Worm (Caenorhabditis elegans): ENCODE data around the gene F19G12.3.

Gene F19G12.3

DNA sequence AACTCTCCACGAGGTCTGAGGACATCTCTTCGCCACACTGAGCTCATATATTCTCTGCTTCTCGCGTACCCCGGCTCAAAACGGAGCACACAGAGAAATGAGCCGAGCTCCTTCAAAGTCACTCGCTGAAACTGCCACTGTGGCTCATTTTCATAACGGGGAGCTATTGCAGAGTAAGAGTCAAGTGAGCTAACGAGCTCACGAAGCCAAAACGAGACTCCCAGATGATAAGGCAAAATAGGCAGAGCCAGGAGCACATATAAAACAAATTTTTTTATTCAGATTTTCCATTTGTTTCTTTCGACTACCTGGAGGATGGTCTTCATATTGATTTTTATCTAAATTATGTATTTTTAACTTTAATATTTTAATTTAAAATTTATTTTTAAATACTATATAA, at the start of gene F19G12.3:
TSS of gene F19G12.3 (plus strand) at position 301 of the 400 bp plus-strand sequence.
- TF ChIP-seq gmeb-1 (tag; optimal IDR thresholded peaks at IDR 0.05), result no peak
- TF ChIP-seq crh-2 (tag; optimal IDR thresholded peaks at IDR 0.05), result no peak
- TF ChIP-seq lsy-2 (tag; optimal IDR thresholded peaks at IDR 0.05), result no peak
- TF ChIP-seq fos-1 (tag; optimal IDR thresholded peaks at IDR 0.05), result no peak
- TF ChIP-seq nhr-6 (tag; optimal IDR thresholded peaks at IDR 0.05), result no peak
- TF ChIP-seq dmd-4 (tag; optimal IDR thresholded peaks at IDR 0.05), result no peak
- no peak for TF ChIP-seq blmp-1 (tag; optimal IDR thresholded peaks at IDR 0.05; ENCODE audit: insufficient read depth)
- no peak for TF ChIP-seq nhr-129 (tag; optimal IDR thresholded peaks at IDR 0.05)
- no peak for TF ChIP-seq ama-1 (optimal IDR thresholded peaks at IDR 0.05)
- no peak for TF ChIP-seq nhr-77 (tag; optimal IDR thresholded peaks at IDR 0.05)
- no peak for TF ChIP-seq nhr-237 (tag; optimal IDR thresholded peaks at IDR 0.05)
- no peak for TF ChIP-seq elt-3 (tag; optimal IDR thresholded peaks at IDR 0.05)
- TF ChIP-seq unc-55 (GFP tag; optimal IDR thresholded peaks at IDR 0.05), result no peak
- no peak for TF ChIP-seq elt-1 (tag; optimal IDR thresholded peaks at IDR 0.05)
- no peak for TF ChIP-seq ztf-4 (tag; optimal IDR thresholded peaks at IDR 0.05)
- TF ChIP-seq peb-1 (tag; optimal IDR thresholded peaks at IDR 0.05), result no peak
- TF ChIP-seq F13H6.1 (tag; optimal IDR thresholded peaks at IDR 0.05), result no peak
- no peak for TF ChIP-seq lin-11 (tag; optimal IDR thresholded peaks at IDR 0.05)

DNA sequence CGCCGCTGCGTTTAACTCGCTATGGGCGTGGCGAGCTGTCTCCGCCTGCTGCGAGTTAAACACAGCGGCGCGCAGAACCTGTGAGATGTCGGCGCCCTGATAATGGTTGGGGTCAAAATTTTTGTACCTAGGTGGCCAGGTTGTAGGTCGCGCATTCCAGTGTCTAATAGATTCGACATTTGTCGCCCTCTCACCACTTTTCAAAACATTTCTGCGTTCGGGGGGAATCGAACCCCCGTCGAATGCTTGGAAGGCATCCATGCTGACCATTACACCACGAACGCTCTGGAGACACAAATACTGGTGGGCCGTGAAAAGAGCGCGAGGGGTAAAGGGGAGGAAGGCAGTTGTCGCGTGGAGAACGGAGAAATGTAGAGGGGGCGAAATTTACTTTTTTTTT, 45.2 kb upstream of the F19G12.3 start:
- TF ChIP-seq ama-1 (optimal IDR thresholded peaks at IDR 0.05), result no peak
- no peak for TF ChIP-seq R02D3.7 (tag; optimal IDR thresholded peaks at IDR 0.05)
- no peak for TF ChIP-seq ceh-82 (tag; optimal IDR thresholded peaks at IDR 0.05)
- no peak for TF ChIP-seq peb-1 (tag; optimal IDR thresholded peaks at IDR 0.05)
- TF ChIP-seq mbf-1 (tag; optimal IDR thresholded peaks at IDR 0.05), result no peak
- TF ChIP-seq nhr-237 (tag; optimal IDR thresholded peaks at IDR 0.05), result no peak
- TF ChIP-seq elt-1 (tag; optimal IDR thresholded peaks at IDR 0.05), result no peak
- TF ChIP-seq mdl-1 (tag; optimal IDR thresholded peaks at IDR 0.05), result peak in 1 of 2 experiments; percentile 33
- peak; percentile 64 for TF ChIP-seq F13H6.1 (tag; optimal IDR thresholded peaks at IDR 0.05)
- no peak for TF ChIP-seq aly-2 (tag; optimal IDR thresholded peaks at IDR 0.05)
- TF ChIP-seq sma-9 (GFP tag; optimal IDR thresholded peaks at IDR 0.05), result peak; percentile 56
- TF ChIP-seq sma-9 (tag; optimal IDR thresholded peaks at IDR 0.05), result no peak
- no peak for TF ChIP-seq ztf-1 (GFP tag; conservative IDR thresholded peaks at IDR 0.05)
- TF ChIP-seq lin-13 (GFP tag; optimal IDR thresholded peaks at IDR 0.05), result peak; percentile 70
- no peak for TF ChIP-seq nhr-10 (tag; optimal IDR thresholded peaks at IDR 0.05)
- TF ChIP-seq zag-1 (tag; optimal IDR thresholded peaks at IDR 0.05), result peak; percentile 21
- no peak for TF ChIP-seq skn-1 (tag; optimal IDR thresholded peaks at IDR 0.05)
- no peak for TF ChIP-seq nhr-11 (tag; optimal IDR thresholded peaks at IDR 0.05)
- TF ChIP-seq elt-3 (tag; optimal IDR thresholded peaks at IDR 0.05), result no peak
- TF ChIP-seq Y55F3AM.14 (GFP tag; optimal IDR thresholded peaks at IDR 0.05), result peak; percentile 45
- peak; percentile 24 for TF ChIP-seq gmeb-1 (tag; optimal IDR thresholded peaks at IDR 0.05)
- TF ChIP-seq crh-2 (tag; optimal IDR thresholded peaks at IDR 0.05), result peak; percentile 61
- TF ChIP-seq nhr-23 (tag; optimal IDR thresholded peaks at IDR 0.05), result no peak
- TF ChIP-seq blmp-1 (tag; optimal IDR thresholded peaks at IDR 0.05; ENCODE audit: insufficient read depth), result no peak
- TF ChIP-seq lsy-2 (tag; optimal IDR thresholded peaks at IDR 0.05), result peak; percentile 36 to 44
- TF ChIP-seq ztf-11 (tag; optimal IDR thresholded peaks at IDR 0.05), result no peak
- TF ChIP-seq lin-11 (tag; optimal IDR thresholded peaks at IDR 0.05), result peak; percentile 65
- no peak for TF ChIP-seq nhr-25 (tag; optimal IDR thresholded peaks at IDR 0.05)
- no peak for TF ChIP-seq unc-62 (GFP tag; optimal IDR thresholded peaks at IDR 0.05)
- TF ChIP-seq C34F6.9 (tag; optimal IDR thresholded peaks at IDR 0.05), result no peak
- no peak for TF ChIP-seq ztf-4 (tag; optimal IDR thresholded peaks at IDR 0.05)
- TF ChIP-seq fos-1 (tag; optimal IDR thresholded peaks at IDR 0.05), result peak; percentile 53
- TF ChIP-seq mab-5 (tag; optimal IDR thresholded peaks at IDR 0.05), result no peak
- no peak for TF ChIP-seq lin-39 (tag; optimal IDR thresholded peaks at IDR 0.05)
- no peak for TF ChIP-seq unc-39 (tag; optimal IDR thresholded peaks at IDR 0.05)
- peak; percentile 32 for TF ChIP-seq unc-55 (GFP tag; optimal IDR thresholded peaks at IDR 0.05)
- no peak for TF ChIP-seq nhr-12 (tag; optimal IDR thresholded peaks at IDR 0.05)
- TF ChIP-seq sem-4 (tag; optimal IDR thresholded peaks at IDR 0.05), result peak; percentile 10
- peak; percentile 67 for TF ChIP-seq nhr-21 (tag; optimal IDR thresholded peaks at IDR 0.05)
- no peak for TF ChIP-seq ZK546.5 (tag; optimal IDR thresholded peaks at IDR 0.05)
- no peak for TF ChIP-seq alr-1 (tag; optimal IDR thresholded peaks at IDR 0.05)
- TF ChIP-seq sma-3 (GFP tag; optimal IDR thresholded peaks at IDR 0.05), result peak; percentile 46
- TF ChIP-seq snpc-4 (tag; optimal IDR thresholded peaks at IDR 0.05), result peak; percentile 43
- no peak for TF ChIP-seq egl-27 (tag; optimal IDR thresholded peaks at IDR 0.05)
- TF ChIP-seq nhr-6 (tag; optimal IDR thresholded peaks at IDR 0.05), result no peak
- no peak for TF ChIP-seq dmd-4 (tag; optimal IDR thresholded peaks at IDR 0.05)
- no peak for TF ChIP-seq ceh-16 (tag; optimal IDR thresholded peaks at IDR 0.05)
- TF ChIP-seq nhr-77 (tag; optimal IDR thresholded peaks at IDR 0.05), result peak; percentile 1
- peak; percentile 69 for TF ChIP-seq nhr-129 (tag; optimal IDR thresholded peaks at IDR 0.05)

All from whole organism, L2 larva.